Worm (Caenorhabditis elegans): ENCODE data around the gene abi-1.

- TF ChIP-seq lin-39 (tag; optimal IDR thresholded peaks at IDR 0.05) (no peak), nhr-77 (tag; optimal IDR thresholded peaks at IDR 0.05) (no peak), ZK546.5 (tag; optimal IDR thresholded peaks at IDR 0.05) (no peak)
Measured at ce11 chrIII:5734905-5735304, 42.4 kb upstream of the abi-1 start, which contains the start of gene B0244.10.

Data from whole organism, L3 larva.